Worm (Caenorhabditis elegans) whole organism, L4 larva: ENCODE measurements around the gene Y66D12A.6.

Experiments
- F44E2.7 ChIP-seq: fragments of 200-800 bp; sonication (Bioruptor generic); IDR thresholded peaks from 2 replicates; pipeline ENCODE4 v2.1.2; 2022; ENCODE audit warnings: missing genetic modification characterization, missing compliant biosample characterization
- arid-1 ChIP-seq: fragments of 200-800 bp; sonication (Bioruptor generic); conservative IDR thresholded peaks from 2 replicates; pipeline ENCODE4 v1.3.6; 2022; ENCODE audit warnings: missing genetic modification reagents, missing genetic modification characterization, missing compliant biosample characterization
- ceh-82 ChIP-seq: sonication (generic microtip); optimal IDR thresholded peaks from 2 replicates; lab custom pipeline; 2017; ENCODE audit warnings: missing biosample characterization, missing genetic modification characterization
- cey-2 ChIP-seq: sonication (generic microtip); optimal IDR thresholded peaks from 3 replicates; lab custom pipeline; 2017; ENCODE audit warnings: missing genetic modification characterization, mild to moderate bottlenecking, missing compliant biosample characterization, antibody characterized with exemption, borderline replicate concordance; ENCODE audit not compliant: insufficient read depth
- dmd-6 ChIP-seq: fragments of 200-800 bp; sonication (Bioruptor generic); IDR thresholded peaks from 2 replicates; pipeline ENCODE4 v1.3.6; 2022; ENCODE audit warnings: missing genetic modification reagents, missing genetic modification characterization, missing compliant biosample characterization
- dpl-1 ChIP-seq: fragments of 150-350 bp; optimal IDR thresholded peaks from 2 replicates; lab custom pipeline; 2014; ENCODE audit warnings: missing biosample characterization, missing genetic modification reagents, missing genetic modification characterization
- mdl-1 ChIP-seq, 2 experiments: fragments of 150-350 bp in 1 of 2; sonication (generic microtip) in 1 of 2; optimal IDR thresholded peaks; 2 replicates each; lab custom pipeline; 2014 to 2017; ENCODE audit warnings: missing biosample characterization in 2 of 2, missing genetic modification characterization in 2 of 2
- nhr-28 ChIP-seq: fragments of 150-350 bp; optimal IDR thresholded peaks from 2 replicates; lab custom pipeline; 2014; ENCODE audit warnings: missing biosample characterization, missing genetic modification characterization
- nhr-76 ChIP-seq: fragments of 150-350 bp; optimal IDR thresholded peaks from 2 replicates; lab custom pipeline; 2014; ENCODE audit warnings: missing biosample characterization, missing genetic modification characterization
- sdz-12 ChIP-seq: fragments of 200-800 bp; sonication (Bioruptor generic); optimal IDR thresholded peaks from 2 replicates; lab custom pipeline; 2018; ENCODE audit warnings: mild to moderate bottlenecking, missing genetic modification characterization, missing compliant biosample characterization
- snpc-4 ChIP-seq: fragments of 150-350 bp; optimal IDR thresholded peaks from 2 replicates; lab custom pipeline; 2014; ENCODE audit warnings: missing biosample characterization, missing genetic modification characterization
- unc-62 ChIP-seq, 3 experiments: fragments of 150-350 bp in 1 of 3; sonication (generic microtip); optimal IDR thresholded peaks in 2 of 3; peaks in 1 of 3; 1 replicate in 1 of 3; 2 replicates in 2 of 3; lab custom pipeline; 2014 to 2017; ENCODE audit warnings: missing biosample characterization in 3 of 3, missing genetic modification characterization in 3 of 3, missing genetic modification reagents in 3 of 3, missing genotype in 1 of 3
- zip-11 ChIP-seq: fragments of 200-800 bp; sonication (Bioruptor generic); IDR thresholded peaks from 2 replicates; pipeline ENCODE4 v1.3.6; 2022; ENCODE audit warnings: missing genetic modification characterization, missing compliant biosample characterization
- ztf-11 ChIP-seq: fragments of 150-350 bp; optimal IDR thresholded peaks from 2 replicates; lab custom pipeline; 2014; ENCODE audit warnings: missing biosample characterization, missing genetic modification characterization

- peak in 1 of 2 experiments; percentile 34 for TF ChIP-seq unc-62 (GFP tag; optimal IDR thresholded peaks at IDR 0.05 in 1 of 2; lab: Kevin White, UChicago)
- TF ChIP-seq unc-62 (tag; optimal IDR thresholded peaks at IDR 0.05; lab: Kevin White, UChicago): no peak
- TF ChIP-seq sdz-12 (GFP tag; lab: Kevin White, UChicago): no peak
- TF ChIP-seq nhr-76: no peak
- no peak for TF ChIP-seq mdl-1 (tag; optimal IDR thresholded peaks at IDR 0.05; lab: Kevin White, UChicago)
- no peak for TF ChIP-seq ceh-82 (tag; lab: Kevin White, UChicago)
- no peak for TF ChIP-seq F44E2.7 (GFP tag; lab: Robert Waterston, UW)
- TF ChIP-seq nhr-28 (tag; lab: Kevin White, UChicago): no peak
- no peak for TF ChIP-seq cey-2 (tag; lab: Kevin White, UChicago)
- no peak for TF ChIP-seq snpc-4
- TF ChIP-seq dmd-6: peak; percentile 27; the same call in 1 of the 2 replicates
- TF ChIP-seq arid-1 (GFP tag; lab: Robert Waterston, UW): 0 out of 2 replicates have a peak, but pooled peaks have one; percentile 42
- peak; percentile 14 for TF ChIP-seq dpl-1 (GFP tag; lab: Kevin White, UChicago)
- no peak for TF ChIP-seq ztf-11 (tag; lab: Kevin White, UChicago)
- no peak for TF ChIP-seq zip-11
Measured at ce11 chrIII:11554701-11555111, 26.5 kb downstream of the Y66D12A.6 start.
